Fruit fly (Drosophila melanogaster) whole organism, embryonic: ENCODE results near the gene CG43051.

Source experiments
- B-H1 ChIP-seq: fragments of 200-800 bp; sonication (Bioruptor generic); IDR thresholded peaks from 3 replicates; pipeline ENCODE4 v1.3.6; 2022; ENCODE audit warnings: missing biosample characterization, missing genetic modification characterization
- Blimp-1 ChIP-seq: fragments of 200-800 bp; sonication (Bioruptor generic); optimal IDR thresholded peaks from 3 replicates; lab custom pipeline; 2018; ENCODE audit warnings: missing biosample characterization, missing genetic modification characterization, mild to moderate bottlenecking, moderate library complexity, missing genetic modification reagents
- CG10462 ChIP-seq: fragments of 200-800 bp; sonication (Bioruptor generic); optimal IDR thresholded peaks from 2 replicates; lab custom pipeline; 2016; ENCODE audit warnings: missing biosample characterization, missing genetic modification characterization
- CG10959 ChIP-seq: fragments of 200-800 bp; sonication (Bioruptor generic); IDR thresholded peaks from 2 replicates; pipeline ENCODE4 v1.3.6; 2022; ENCODE audit warnings: missing biosample characterization, missing genetic modification characterization
- CG12219 ChIP-seq: fragments of 200-800 bp; sonication (Bioruptor generic); optimal IDR thresholded peaks from 3 replicates; lab custom pipeline; 2018; ENCODE audit warnings: missing biosample characterization, mild to moderate bottlenecking, missing genetic modification characterization
- CG13296 ChIP-seq: fragments of 200-800 bp; sonication (Bioruptor generic); optimal IDR thresholded peaks from 3 replicates; lab custom pipeline; 2018; ENCODE audit warnings: missing biosample characterization, mild to moderate bottlenecking, missing genetic modification characterization
- CG14014 ChIP-seq: fragments of 200-800 bp; sonication (Bioruptor generic); IDR thresholded peaks from 2 replicates; pipeline ENCODE4 v1.3.6; 2022; ENCODE audit warnings: missing biosample characterization, missing genetic modification characterization
- CG15479 ChIP-seq: fragments of 200-800 bp; sonication (Bioruptor generic); optimal IDR thresholded peaks from 3 replicates; lab custom pipeline; 2019; ENCODE audit warnings: missing biosample characterization, mild to moderate bottlenecking, missing genetic modification characterization, moderate library complexity
- CG15514 ChIP-seq: fragments of 200-800 bp; sonication (Bioruptor generic); optimal IDR thresholded peaks from 3 replicates; lab custom pipeline; 2017; ENCODE audit warnings: missing biosample characterization, missing genetic modification characterization, mild to moderate bottlenecking, moderate library complexity, missing genetic modification reagents
- CG16813 ChIP-seq: fragments of 200-800 bp; sonication (Bioruptor generic); IDR thresholded peaks from 3 replicates; pipeline ENCODE4 v1.3.6; 2022; ENCODE audit warnings: missing biosample characterization, missing genetic modification characterization; ENCODE audit not compliant: partially characterized antibody
- CG16815 ChIP-seq: fragments of 200-800 bp; sonication (Bioruptor generic); optimal IDR thresholded peaks from 3 replicates; lab custom pipeline; 2017; ENCODE audit warnings: missing biosample characterization, mild to moderate bottlenecking, missing genetic modification characterization
- CG17385 ChIP-seq: fragments of 200-800 bp; sonication (Bioruptor generic); optimal IDR thresholded peaks from 3 replicates; lab custom pipeline; 2018; ENCODE audit warnings: missing biosample characterization, mild to moderate bottlenecking, missing genetic modification characterization
- CG2889 ChIP-seq: fragments of 200-800 bp; sonication (Bioruptor generic); IDR thresholded peaks from 3 replicates; pipeline ENCODE4 v1.3.6; 2022; ENCODE audit warnings: missing biosample characterization, missing genetic modification characterization
- CG31441 ChIP-seq: fragments of 200-800 bp; sonication (Bioruptor generic); IDR thresholded peaks from 2 replicates; pipeline ENCODE4 v1.3.6; 2022; ENCODE audit warnings: missing biosample characterization, missing genetic modification characterization
- CG3995 ChIP-seq: fragments of 200-800 bp; sonication (Bioruptor generic); optimal IDR thresholded peaks from 3 replicates; lab custom pipeline; 2016; ENCODE audit warnings: missing biosample characterization, missing genetic modification characterization
- CG5180 ChIP-seq: fragments of 200-800 bp; sonication (Bioruptor generic); optimal IDR thresholded peaks from 3 replicates; lab custom pipeline; 2017; ENCODE audit warnings: missing biosample characterization, missing genetic modification characterization, mild to moderate bottlenecking, moderate library complexity, missing genetic modification reagents
- CG6654 ChIP-seq: fragments of 200-800 bp; sonication (Bioruptor generic); optimal IDR thresholded peaks from 2 replicates; lab custom pipeline; 2017; ENCODE audit warnings: missing biosample characterization, mild to moderate bottlenecking, missing genetic modification characterization
- CG6791 ChIP-seq: fragments of 200-800 bp; sonication (Bioruptor generic); IDR thresholded peaks from 3 replicates; pipeline ENCODE4 v1.3.6; 2022; ENCODE audit warnings: missing biosample characterization, missing genetic modification characterization; ENCODE audit not compliant: partially characterized antibody
- CG7357 ChIP-seq: fragments of 200-800 bp; sonication (Bioruptor generic); IDR thresholded peaks from 3 replicates; pipeline ENCODE4 v1.3.6; 2022; ENCODE audit warnings: missing biosample characterization, missing genetic modification characterization
- CG9215 ChIP-seq: fragments of 200-800 bp; sonication (Bioruptor generic); IDR thresholded peaks from 2 replicates; pipeline ENCODE4 v1.3.6; 2022; ENCODE audit warnings: missing biosample characterization, missing genetic modification characterization
- CG9932 ChIP-seq: fragments of 200-800 bp; sonication (Bioruptor generic); IDR thresholded peaks from 2 replicates; pipeline ENCODE4 v1.3.6; 2022; ENCODE audit warnings: missing biosample characterization, missing genetic modification characterization
- CTCF ChIP-seq: fragments of 200-800 bp; sonication (Bioruptor generic); optimal IDR thresholded peaks from 2 replicates; lab custom pipeline; 2017; ENCODE audit warnings: missing biosample characterization, mild to moderate bottlenecking, missing genetic modification characterization, moderate library complexity
- CoRest ChIP-seq: fragments of 200-800 bp; sonication (Bioruptor generic); optimal IDR thresholded peaks from 3 replicates; lab custom pipeline; 2018; ENCODE audit warnings: missing biosample characterization, mild to moderate bottlenecking, missing genetic modification characterization, moderate library complexity
- CrebB ChIP-seq: fragments of 200-800 bp; sonication (Bioruptor generic); optimal IDR thresholded peaks from 3 replicates; lab custom pipeline; 2018; ENCODE audit warnings: missing biosample characterization, mild to moderate bottlenecking, missing genetic modification characterization
- E2f2 ChIP-seq: fragments of 200-800 bp; sonication (Bioruptor generic); IDR thresholded peaks from 2 replicates; pipeline ENCODE4 v1.3.6; 2022; ENCODE audit warnings: missing biosample characterization, missing genetic modification characterization
- HLH54F ChIP-seq: fragments of 200-800 bp; sonication (Bioruptor generic); optimal IDR thresholded peaks from 3 replicates; lab custom pipeline; 2016; ENCODE audit warnings: missing biosample characterization, missing genetic modification characterization
- HmgZ ChIP-seq: fragments of 200-800 bp; sonication (Bioruptor generic); optimal IDR thresholded peaks from 2 replicates; lab custom pipeline; 2018; ENCODE audit warnings: missing biosample characterization, mild to moderate bottlenecking, missing genetic modification characterization
- Nf-YB ChIP-seq: fragments of 200-800 bp; sonication (Bioruptor generic); optimal IDR thresholded peaks from 3 replicates; lab custom pipeline; 2019; ENCODE audit warnings: missing biosample characterization, mild to moderate bottlenecking, missing genetic modification characterization, moderate library complexity
- Sin3A ChIP-seq: fragments of >200 bp; optimal IDR thresholded peaks from 2 replicates; lab custom pipeline; 2018
- Tbp ChIP-seq: fragments of >200 bp; optimal IDR thresholded peaks from 2 replicates; lab custom pipeline; 2018; ENCODE audit warnings: missing biosample characterization, missing genetic modification characterization
- corto ChIP-seq: fragments of 200-800 bp; sonication (Bioruptor generic); optimal IDR thresholded peaks from 2 replicates; lab custom pipeline; 2016; ENCODE audit warnings: missing biosample characterization, mild to moderate bottlenecking, missing genetic modification characterization, moderate library complexity
- crc ChIP-seq: fragments of 200-800 bp; sonication (Bioruptor generic); optimal IDR thresholded peaks from 2 replicates; lab custom pipeline; 2016; ENCODE audit warnings: missing biosample characterization, missing genetic modification characterization
- dmrt99B ChIP-seq: fragments of 200-800 bp; sonication (Bioruptor generic); optimal IDR thresholded peaks from 2 replicates; lab custom pipeline; 2018; ENCODE audit warnings: missing biosample characterization, mild to moderate bottlenecking, missing genetic modification characterization, moderate library complexity
- eve ChIP-seq, 2 experiments: fragments of >200 bp; optimal IDR thresholded peaks; 2 replicates each; lab custom pipeline; 2017; ENCODE audit warnings: missing biosample characterization in 2 of 2, missing genetic modification characterization in 2 of 2
- fd96Cb ChIP-seq: fragments of 200-800 bp; sonication (Bioruptor generic); optimal IDR thresholded peaks from 2 replicates; lab custom pipeline; 2018; ENCODE audit warnings: missing biosample characterization, mild to moderate bottlenecking, missing genetic modification characterization, moderate library complexity
- gem ChIP-seq: fragments of 200-800 bp; sonication (Bioruptor generic); optimal IDR thresholded peaks from 2 replicates; lab custom pipeline; 2019; ENCODE audit warnings: missing biosample characterization, mild to moderate bottlenecking, missing genetic modification characterization, moderate library complexity
- gfzf ChIP-seq: fragments of 200-800 bp; sonication (Bioruptor generic); optimal IDR thresholded peaks from 2 replicates; lab custom pipeline; 2016; ENCODE audit warnings: missing biosample characterization, mild to moderate bottlenecking, missing genetic modification characterization, moderate library complexity
- hkb ChIP-seq, 2 experiments: fragments of 200-800 bp in 1 of 2; fragments of >200 bp in 1 of 2; sonication (Bioruptor generic) in 1 of 2; IDR thresholded peaks in 1 of 2; optimal IDR thresholded peaks in 1 of 2; 2 replicates each; pipeline versions ENCODE4 v1.3.6 to Lab custom; 2017 to 2022; ENCODE audit warnings: missing biosample characterization in 1 of 2, missing genetic modification characterization in 1 of 2
- jing ChIP-seq: fragments of 200-800 bp; sonication (Bioruptor generic); optimal IDR thresholded peaks from 2 replicates; lab custom pipeline; 2018; ENCODE audit warnings: missing biosample characterization, mild to moderate bottlenecking, missing genetic modification characterization
- kah ChIP-seq: fragments of 200-800 bp; sonication (Bioruptor generic); optimal IDR thresholded peaks from 2 replicates; lab custom pipeline; 2018; ENCODE audit warnings: missing biosample characterization, mild to moderate bottlenecking, missing genetic modification characterization
- lmd ChIP-seq: fragments of 200-800 bp; sonication (Bioruptor generic); IDR thresholded peaks from 2 replicates; pipeline ENCODE4 v1.3.6; 2022; ENCODE audit warnings: missing biosample characterization, missing genetic modification characterization
- lola ChIP-seq, 3 experiments: fragments of >200 bp in 2 of 3; fragments of 200-800 bp in 1 of 3; sonication (Bioruptor generic) in 1 of 3; optimal IDR thresholded peaks; 2 replicates each; lab custom pipeline; 2017 to 2019; ENCODE audit warnings: missing biosample characterization in 3 of 3, missing genetic modification characterization in 3 of 3, mild to moderate bottlenecking in 1 of 3, moderate library complexity in 1 of 3
- mirr ChIP-seq: fragments of 200-800 bp; sonication (Bioruptor generic); optimal IDR thresholded peaks from 3 replicates; lab custom pipeline; 2018; ENCODE audit warnings: missing biosample characterization, mild to moderate bottlenecking, missing genetic modification characterization
- pho ChIP-seq: fragments of 200-800 bp; sonication (Bioruptor generic); optimal IDR thresholded peaks from 2 replicates; lab custom pipeline; 2016; ENCODE audit warnings: missing biosample characterization, missing genetic modification characterization
- row ChIP-seq: fragments of 200-800 bp; sonication (Bioruptor generic); IDR thresholded peaks from 3 replicates; pipeline ENCODE4 v1.3.6; 2022; ENCODE audit warnings: missing biosample characterization, missing genetic modification characterization
- shn ChIP-seq: fragments of 200-800 bp; sonication (Bioruptor generic); optimal IDR thresholded peaks from 3 replicates; lab custom pipeline; 2016; ENCODE audit warnings: missing biosample characterization, missing genetic modification characterization
- slou ChIP-seq: fragments of 200-800 bp; sonication (Bioruptor generic); optimal IDR thresholded peaks from 3 replicates; lab custom pipeline; 2016; ENCODE audit warnings: missing biosample characterization, missing genetic modification characterization
- sna ChIP-seq: fragments of 200-800 bp; sonication (Bioruptor generic); IDR thresholded peaks from 2 replicates; pipeline ENCODE4 v1.3.6; 2022; ENCODE audit warnings: missing biosample characterization, missing genetic modification characterization; ENCODE audit not compliant: partially characterized antibody
- ssp ChIP-seq: fragments of 200-800 bp; sonication (Bioruptor generic); IDR thresholded peaks from 2 replicates; pipeline ENCODE4 v1.3.6; 2022; ENCODE audit warnings: missing biosample characterization, missing genetic modification characterization
- zen ChIP-seq: fragments of 200-800 bp; sonication (Bioruptor generic); optimal IDR thresholded peaks from 3 replicates; lab custom pipeline; 2018; ENCODE audit warnings: missing biosample characterization, mild to moderate bottlenecking, missing genetic modification characterization, moderate library complexity
- zfh2 ChIP-seq: fragments of 200-800 bp; sonication (Bioruptor generic); optimal IDR thresholded peaks from 2 replicates; lab custom pipeline; 2016; ENCODE audit warnings: missing biosample characterization, missing genetic modification characterization

CG43051 gene

dm6 chr2L:12548944-12549343, 41.2 kb downstream of the CG43051 start (continued):
- no peak for TF ChIP-seq eve (GFP tag; optimal IDR thresholded peaks at IDR 0.05; lab: Kevin White, UChicago)
- peak; percentile 17 for TF ChIP-seq CG13296 (GFP tag; lab: Kevin White, UChicago)
- no peak for TF ChIP-seq CG10959 (GFP tag; lab: Robert Waterston, UW)
- peak; percentile 48; the same call in 2 of the 3 replicates for TF ChIP-seq B-H1 (GFP tag; lab: Robert Waterston, UW)
- TF ChIP-seq corto (GFP tag; lab: Kevin White, UChicago), result no peak
- TF ChIP-seq mirr, result no peak
- TF ChIP-seq CG2889 (GFP tag; lab: Robert Waterston, UW), result no peak
- TF ChIP-seq hkb (optimal IDR thresholded peaks at IDR 0.05; lab: Kevin White, UChicago), result no peak
- TF ChIP-seq hkb (GFP tag; IDR thresholded peaks at IDR 0.05; lab: Robert Waterston, UW), result peak; percentile 45; the same call in 1 of the 2 replicates
- no peak for TF ChIP-seq CG16813 (GFP tag; lab: Robert Waterston, UW)
- TF ChIP-seq CG15479 (GFP tag; lab: Kevin White, UChicago), result no peak
- no peak for TF ChIP-seq CG9932 (GFP tag; lab: Robert Waterston, UW)
- TF ChIP-seq CG12219 (GFP tag; lab: Kevin White, UChicago), result no peak
- TF ChIP-seq zfh2, result no peak
- no peak for TF ChIP-seq CoRest (tag; lab: Kevin White, UChicago)
- TF ChIP-seq CG15514 (GFP tag; lab: Kevin White, UChicago), result peak; percentile 34
- TF ChIP-seq kah (GFP tag; lab: Kevin White, UChicago), result no peak
- peak; percentile 3 for TF ChIP-seq gem
- peak; percentile 36 for TF ChIP-seq fd96Cb (tag; lab: Kevin White, UChicago)
- TF ChIP-seq ssp (GFP tag; lab: Robert Waterston, UW), result no peak
- no peak for TF ChIP-seq CG6791
- no peak for TF ChIP-seq Sin3A (lab: Kevin White, UChicago)
- no peak for TF ChIP-seq E2f2 (GFP tag; lab: Robert Waterston, UW)
- peak; percentile 24; the same call in 1 of the 2 replicates for TF ChIP-seq CG31441 (GFP tag; lab: Robert Waterston, UW)
- TF ChIP-seq CG14014 (GFP tag; lab: Robert Waterston, UW), result no peak
- TF ChIP-seq gfzf, result no peak
- no peak for TF ChIP-seq crc (GFP tag; lab: Kevin White, UChicago)
- TF ChIP-seq dmrt99B (tag; lab: Kevin White, UChicago), result peak; percentile 55
- no peak for TF ChIP-seq CTCF
- TF ChIP-seq HmgZ (tag; lab: Kevin White, UChicago), result no peak
- TF ChIP-seq jing (GFP tag; lab: Kevin White, UChicago), result no peak
- TF ChIP-seq HLH54F (GFP tag; lab: Kevin White, UChicago), result no peak
- no peak for TF ChIP-seq CG16815 (GFP tag; lab: Kevin White, UChicago)
- 0 out of 3 replicates have a peak, but pooled peaks have one; percentile 17 for TF ChIP-seq CG7357 (GFP tag; lab: Robert Waterston, UW)
- no peak for TF ChIP-seq CG17385 (GFP tag; lab: Kevin White, UChicago)
- TF ChIP-seq Blimp-1, result peak; percentile 40
- TF ChIP-seq slou, result peak; percentile 26
- peak; percentile 53 for TF ChIP-seq zen (tag; lab: Kevin White, UChicago)
- TF ChIP-seq CrebB (tag; lab: Kevin White, UChicago), result no peak
- TF ChIP-seq Nf-YB (GFP tag; lab: Kevin White, UChicago), result no peak
- no peak for TF ChIP-seq CG10462 (GFP tag; lab: Kevin White, UChicago)
- TF ChIP-seq row (GFP tag; lab: Robert Waterston, UW), result peak; percentile 24; the same call in 1 of the 3 replicates
- no peak for TF ChIP-seq lola (GFP tag; optimal IDR thresholded peaks at IDR 0.05; lab: Kevin White, UChicago)
- TF ChIP-seq CG3995, result no peak
- TF ChIP-seq CG5180 (GFP tag; lab: Kevin White, UChicago), result peak; percentile 30
- no peak for TF ChIP-seq pho (GFP tag; lab: Kevin White, UChicago)
- no peak for TF ChIP-seq lmd
- TF ChIP-seq shn (GFP tag; lab: Kevin White, UChicago), result no peak
- TF ChIP-seq sna (GFP tag; lab: Robert Waterston, UW), result no peak
- TF ChIP-seq CG9215 (GFP tag; lab: Robert Waterston, UW), result no peak
- no peak for TF ChIP-seq CG6654 (GFP tag; lab: Kevin White, UChicago)
- TF ChIP-seq Tbp (GFP tag; lab: Kevin White, UChicago), result no peak
